Fruit fly (Drosophila melanogaster) whole organism, prepupa: ENCODE measurements around the gene Rab39.

Experiments used
- Blimp-1 ChIP-seq: fragments of 200-800 bp; sonication (Bioruptor generic); optimal IDR thresholded peaks from 3 replicates; lab custom pipeline; 2017; ENCODE audit warnings: missing biosample characterization, missing genetic modification characterization, mild to moderate bottlenecking, moderate library complexity, missing genetic modification reagents
- CG10631 ChIP-seq: fragments of 200-800 bp; sonication (Bioruptor generic); optimal IDR thresholded peaks from 2 replicates; lab custom pipeline; 2016; ENCODE audit warnings: missing biosample characterization, missing genetic modification characterization
- CG10669 ChIP-seq: fragments of 200-800 bp; sonication (Bioruptor generic); optimal IDR thresholded peaks from 3 replicates; lab custom pipeline; 2018; ENCODE audit warnings: missing biosample characterization, mild to moderate bottlenecking, missing genetic modification characterization, moderate library complexity
- CG11294 ChIP-seq: fragments of 200-800 bp; sonication (Bioruptor generic); IDR thresholded peaks from 2 replicates; pipeline ENCODE4 v1.3.6; 2022; ENCODE audit warnings: missing biosample characterization, missing genetic modification characterization
- CG11902 ChIP-seq: fragments of 200-800 bp; sonication (Bioruptor generic); optimal IDR thresholded peaks from 3 replicates; lab custom pipeline; 2016; ENCODE audit warnings: missing biosample characterization, missing genetic modification characterization
- CG15336 ChIP-seq: fragments of 200-800 bp; sonication (Bioruptor generic); IDR thresholded peaks from 2 replicates; pipeline ENCODE4 v1.3.6; 2022; ENCODE audit warnings: missing biosample characterization, missing genetic modification characterization
- CG1621 ChIP-seq: fragments of 200-800 bp; sonication (Bioruptor generic); optimal IDR thresholded peaks from 3 replicates; lab custom pipeline; 2018; ENCODE audit warnings: missing biosample characterization, mild to moderate bottlenecking, missing genetic modification characterization
- CG34406 ChIP-seq: fragments of 200-800 bp; sonication (Bioruptor generic); optimal IDR thresholded peaks from 3 replicates; lab custom pipeline; 2016; ENCODE audit warnings: missing biosample characterization, missing genetic modification characterization
- CG3919 ChIP-seq: fragments of 200-800 bp; sonication (Bioruptor generic); optimal IDR thresholded peaks from 3 replicates; lab custom pipeline; 2016; ENCODE audit warnings: missing biosample characterization, missing genetic modification characterization
- CG4318 ChIP-seq: fragments of 200-800 bp; sonication (Bioruptor generic); optimal IDR thresholded peaks from 3 replicates; lab custom pipeline; 2017; ENCODE audit warnings: missing biosample characterization, mild to moderate bottlenecking, missing genetic modification characterization
- CG6163 ChIP-seq: fragments of 200-800 bp; sonication (Bioruptor generic); IDR thresholded peaks from 3 replicates; pipeline ENCODE4 v1.3.6; 2022; ENCODE audit warnings: missing biosample characterization, missing genetic modification characterization
- CG6276 ChIP-seq: fragments of 200-800 bp; sonication (Bioruptor generic); optimal IDR thresholded peaks from 2 replicates; lab custom pipeline; 2017; ENCODE audit warnings: missing biosample characterization, mild to moderate bottlenecking, missing genetic modification characterization
- CG6792 ChIP-seq: fragments of 200-800 bp; sonication (Bioruptor generic); optimal IDR thresholded peaks from 3 replicates; lab custom pipeline; 2016; ENCODE audit warnings: missing biosample characterization, missing genetic modification characterization
- CG6808 ChIP-seq: fragments of 200-800 bp; sonication (Bioruptor generic); optimal IDR thresholded peaks from 3 replicates; lab custom pipeline; 2017; ENCODE audit warnings: missing biosample characterization, missing genetic modification characterization, mild to moderate bottlenecking, moderate library complexity, missing genetic modification reagents
- CG6854 ChIP-seq: fragments of 200-800 bp; sonication (Bioruptor generic); optimal IDR thresholded peaks from 2 replicates; lab custom pipeline; 2017; ENCODE audit warnings: missing biosample characterization, mild to moderate bottlenecking, missing genetic modification characterization
- CG8632 ChIP-seq: fragments of 200-800 bp; sonication (Bioruptor generic); optimal IDR thresholded peaks from 3 replicates; lab custom pipeline; 2016; ENCODE audit warnings: missing biosample characterization, missing genetic modification characterization
- Eip75B ChIP-seq: fragments of 200-800 bp; sonication (Bioruptor generic); optimal IDR thresholded peaks from 3 replicates; lab custom pipeline; 2016; ENCODE audit warnings: missing biosample characterization, missing genetic modification characterization
- Eip78C ChIP-seq: fragments of 200-800 bp; sonication (Bioruptor generic); peaks from one replicate; lab custom pipeline; 2016; ENCODE audit warnings: missing biosample characterization, missing genetic modification characterization
- Eip93F ChIP-seq: fragments of 200-800 bp; sonication (Bioruptor generic); optimal IDR thresholded peaks from 2 replicates; lab custom pipeline; 2016; ENCODE audit warnings: missing biosample characterization, mild to moderate bottlenecking, missing genetic modification characterization
- Gug ChIP-seq: fragments of 200-800 bp; sonication (Bioruptor generic); IDR thresholded peaks from 2 replicates; pipeline ENCODE4 v1.3.6; 2022; ENCODE audit warnings: missing biosample characterization, missing genetic modification characterization
- Hr38 ChIP-seq: sonication (Bioruptor generic); optimal IDR thresholded peaks from 2 replicates; lab custom pipeline; 2016; ENCODE audit warnings: missing biosample characterization, missing genetic modification characterization
- Hr39 ChIP-seq: fragments of 200-800 bp; sonication (Bioruptor generic); optimal IDR thresholded peaks from 2 replicates; lab custom pipeline; 2016; ENCODE audit warnings: missing biosample characterization, missing genetic modification characterization
- Hr4 ChIP-seq: fragments of 200-800 bp; sonication (Bioruptor generic); optimal IDR thresholded peaks from 3 replicates; lab custom pipeline; 2016; ENCODE audit warnings: missing biosample characterization, missing genetic modification characterization
- Met ChIP-seq: fragments of 200-800 bp; sonication (Bioruptor generic); optimal IDR thresholded peaks from 3 replicates; lab custom pipeline; 2016; ENCODE audit warnings: missing biosample characterization, missing genetic modification characterization
- OdsH ChIP-seq: fragments of 200-800 bp; sonication (Bioruptor generic); optimal IDR thresholded peaks from 3 replicates; lab custom pipeline; 2016; ENCODE audit warnings: missing biosample characterization, missing genetic modification characterization
- Sox14 ChIP-seq: fragments of 200-800 bp; sonication (Bioruptor generic); optimal IDR thresholded peaks from 3 replicates; lab custom pipeline; 2016; ENCODE audit warnings: missing biosample characterization, missing genetic modification characterization
- Sox15 ChIP-seq: fragments of 200-800 bp; sonication (Bioruptor generic); optimal IDR thresholded peaks from 3 replicates; lab custom pipeline; 2016; ENCODE audit warnings: missing biosample characterization, missing genetic modification characterization
- achi ChIP-seq: fragments of 200-800 bp; sonication (Bioruptor generic); optimal IDR thresholded peaks from 3 replicates; lab custom pipeline; 2016; ENCODE audit warnings: missing biosample characterization, missing genetic modification characterization
- acj6 ChIP-seq: fragments of 200-800 bp; sonication (Bioruptor generic); optimal IDR thresholded peaks from 3 replicates; lab custom pipeline; 2016; ENCODE audit warnings: missing biosample characterization, missing genetic modification characterization
- cyc ChIP-seq: fragments of 200-800 bp; sonication (Bioruptor generic); optimal IDR thresholded peaks from 3 replicates; lab custom pipeline; 2016; ENCODE audit warnings: missing biosample characterization, missing genetic modification characterization
- eg ChIP-seq: fragments of 200-800 bp; sonication (Bioruptor generic); IDR thresholded peaks from 3 replicates; pipeline ENCODE4 v1.3.6; 2022; ENCODE audit warnings: missing biosample characterization, missing genetic modification characterization
- esn ChIP-seq: fragments of 200-800 bp; sonication (Bioruptor generic); optimal IDR thresholded peaks from 2 replicates; lab custom pipeline; 2016; ENCODE audit warnings: missing biosample characterization, mild to moderate bottlenecking, missing genetic modification characterization, moderate library complexity
- fd59A ChIP-seq: fragments of 200-800 bp; sonication (Bioruptor generic); optimal IDR thresholded peaks from 2 replicates; lab custom pipeline; 2017; ENCODE audit warnings: missing biosample characterization, mild to moderate bottlenecking, missing genetic modification characterization, missing genetic modification reagents
- fkh ChIP-seq: fragments of 200-800 bp; sonication (Bioruptor generic); optimal IDR thresholded peaks from 3 replicates; lab custom pipeline; 2017; ENCODE audit warnings: missing biosample characterization, mild to moderate bottlenecking, missing genetic modification characterization, moderate library complexity
- lz ChIP-seq: fragments of 200-800 bp; sonication (Bioruptor generic); optimal IDR thresholded peaks from 3 replicates; lab custom pipeline; 2016; ENCODE audit warnings: missing biosample characterization, missing genetic modification characterization
- pdm3 ChIP-seq: fragments of 200-800 bp; sonication (Bioruptor generic); optimal IDR thresholded peaks from 3 replicates; lab custom pipeline; 2016; ENCODE audit warnings: missing biosample characterization, missing genetic modification characterization
- salr ChIP-seq, 2 experiments: fragments of 200-800 bp; sonication (Bioruptor generic); optimal IDR thresholded peaks; 3 replicates each; lab custom pipeline; 2016 to 2018; ENCODE audit warnings: missing biosample characterization in 2 of 2, missing genetic modification characterization in 2 of 2, mild to moderate bottlenecking in 1 of 2
- ss ChIP-seq, 2 experiments: fragments of 200-800 bp; sonication (Bioruptor generic); optimal IDR thresholded peaks; 2 replicates in 1 of 2; 3 replicates in 1 of 2; lab custom pipeline; 2017 to 2018; ENCODE audit warnings: mild to moderate bottlenecking in 2 of 2, missing biosample characterization in 2 of 2, missing genetic modification characterization in 2 of 2, moderate library complexity in 1 of 2
- svp ChIP-seq: fragments of 200-800 bp; sonication (Bioruptor generic); peaks from one replicate; lab custom pipeline; 2016; ENCODE audit warnings: missing biosample characterization, missing genetic modification characterization
- topi ChIP-seq: fragments of 200-800 bp; sonication (Bioruptor generic); optimal IDR thresholded peaks from 3 replicates; lab custom pipeline; 2016; ENCODE audit warnings: missing biosample characterization, missing genetic modification characterization
- vri ChIP-seq: fragments of 200-800 bp; sonication (Bioruptor generic); optimal IDR thresholded peaks from 3 replicates; lab custom pipeline; 2016; ENCODE audit warnings: missing biosample characterization, mild to moderate bottlenecking, missing genetic modification characterization

The Rab39 gene

dm6 chrX:7715433-7715832 lies 19.3 kb upstream of the Rab39 start:
- TF ChIP-seq CG10669 (GFP tag; lab: Kevin White, UChicago) (no peak), CG1621 (no peak), Hr39 (GFP tag; lab: Kevin White, UChicago) (peak; percentile 7), Eip78C (GFP tag; lab: Kevin White, UChicago) (peak; percentile 57), CG34406 (GFP tag; lab: Kevin White, UChicago) (no peak), CG10631 (GFP tag; lab: Kevin White, UChicago) (no peak), lz (GFP tag; lab: Kevin White, UChicago) (peak; percentile 8), CG3919 (GFP tag; lab: Kevin White, UChicago) (no peak), CG4318 (GFP tag; lab: Kevin White, UChicago) (no peak), esn (GFP tag; lab: Kevin White, UChicago) (peak; percentile 25)

- TF ChIP-seq CG11902, result no peak
- TF ChIP-seq esn (GFP tag; lab: Kevin White, UChicago), result no peak
- no peak for TF ChIP-seq svp (GFP tag; lab: Kevin White, UChicago)
- no peak for TF ChIP-seq fd59A (GFP tag; lab: Kevin White, UChicago)
- TF ChIP-seq CG6854 (GFP tag; lab: Kevin White, UChicago), result no peak
- TF ChIP-seq CG6808 (GFP tag; lab: Kevin White, UChicago), result no peak
- TF ChIP-seq achi (GFP tag; lab: Kevin White, UChicago), result no peak
- TF ChIP-seq CG10631 (GFP tag; lab: Kevin White, UChicago), result no peak
- no peak for TF ChIP-seq CG11294 (GFP tag; lab: Robert Waterston, UW)
- TF ChIP-seq Eip75B (GFP tag; lab: Kevin White, UChicago), result no peak
- TF ChIP-seq Sox14 (GFP tag; lab: Kevin White, UChicago), result no peak
- TF ChIP-seq pdm3 (GFP tag; lab: Kevin White, UChicago), result no peak
- no peak for TF ChIP-seq Hr39 (GFP tag; lab: Kevin White, UChicago)
- TF ChIP-seq, all 60 proteins: peak for 0
These were observed 16.9 kb upstream of the Rab39 start, which contains the start of gene CG15478 for dm6 chrX:7717832-7718231. CG15478 (minus strand) TSS chrX:7717932.

- TF ChIP-seq Sox14 (GFP tag; lab: Kevin White, UChicago) (peak; percentile 36), Eip78C (GFP tag; lab: Kevin White, UChicago) (peak; percentile 36), CG11902 (no peak)
- TF ChIP-seq, all 60 proteins: peak for 2
These were observed 12.8 kb upstream of the Rab39 start, which contains the start of gene Hira for dm6 chrX:7721905-7722304. Hira (plus strand) TSS chrX:7722119.

dm6 chrX:7728251-7729164 lies 6.2 kb upstream of the Rab39 start, which contains the start of the genes NELF-B and CG12155:
NELF-B (minus strand) TSS chrX:7728361.
CG12155 (plus strand) TSS chrX:7728755.
- peak; percentile 63 for TF ChIP-seq esn (GFP tag; lab: Kevin White, UChicago)
- no peak for TF ChIP-seq Met (GFP tag; lab: Kevin White, UChicago)
- no peak for TF ChIP-seq CG6792 (GFP tag; lab: Kevin White, UChicago)
- TF ChIP-seq Blimp-1, result no peak
- TF ChIP-seq acj6 (GFP tag; lab: Kevin White, UChicago), result no peak
- TF ChIP-seq OdsH (GFP tag; lab: Kevin White, UChicago), result no peak
- TF ChIP-seq achi (GFP tag; lab: Kevin White, UChicago), result no peak
- TF ChIP-seq Hr4 (GFP tag; lab: Kevin White, UChicago), result no peak
- TF ChIP-seq topi, result no peak
- peak; percentile 54 for TF ChIP-seq cyc
- no peak for TF ChIP-seq ss (GFP tag; optimal IDR thresholded peaks at IDR 0.05; lab: Kevin White, UChicago)
- TF ChIP-seq CG6276 (GFP tag; lab: Kevin White, UChicago), result no peak
- no peak for TF ChIP-seq fd59A (GFP tag; lab: Kevin White, UChicago)
- TF ChIP-seq fkh (GFP tag; lab: Kevin White, UChicago), result peak; percentile 47
- TF ChIP-seq Hr38 (GFP tag; lab: Kevin White, UChicago), result no peak
- TF ChIP-seq Sox14 (GFP tag; lab: Kevin White, UChicago), result peak; percentile 52
- no peak for TF ChIP-seq CG3919 (GFP tag; lab: Kevin White, UChicago)
- TF ChIP-seq Eip93F (GFP tag; lab: Kevin White, UChicago), result no peak
- TF ChIP-seq salr (GFP tag; optimal IDR thresholded peaks at IDR 0.05; lab: Kevin White, UChicago), result no peak
- TF ChIP-seq CG1621, result no peak
- TF ChIP-seq CG15336, result no peak
- no peak for TF ChIP-seq vri
- TF ChIP-seq CG8632 (GFP tag; lab: Kevin White, UChicago), result peak; percentile 39
- TF ChIP-seq CG4318 (GFP tag; lab: Kevin White, UChicago), result no peak
- no peak for TF ChIP-seq Gug (GFP tag; lab: Robert Waterston, UW)
- peak; percentile 36; the same call in 1 of the 3 replicates for TF ChIP-seq eg (GFP tag; lab: Robert Waterston, UW)
- TF ChIP-seq CG6163, result 0 out of 3 replicates have a peak, but pooled peaks have one; percentile 26
- no peak for TF ChIP-seq Eip75B (GFP tag; lab: Kevin White, UChicago)
- TF ChIP-seq CG11902, result peak; percentile 35
- TF ChIP-seq Sox15, result peak; percentile 15
